Fruit fly (Drosophila melanogaster) whole organism: ENCODE data around the gene Smvt.

ENCODE experiments used
- CG8478 ChIP-seq: fragments of >200 bp; optimal IDR thresholded peaks from 2 replicates; lab custom pipeline; 2018; ENCODE audit warnings: inconsistent platforms
- pan ChIP-seq: fragments of >200 bp; optimal IDR thresholded peaks from 2 replicates; lab custom pipeline; 2017
- psq ChIP-seq: fragments of >200 bp; optimal IDR thresholded peaks from 2 replicates; lab custom pipeline; 2017

dm6 chr3R:31793664-31794417, 32.5 kb upstream of the Smvt start, which contains the start of the genes Mccc1 and Acf:
- TF ChIP-seq CG8478 (no peak), pan (lab: Kevin White, UChicago) (no peak), psq (lab: Kevin White, UChicago) (no peak)
